Fruit fly (Drosophila melanogaster): ENCODE results near the gene Ir94f.

DNA sequence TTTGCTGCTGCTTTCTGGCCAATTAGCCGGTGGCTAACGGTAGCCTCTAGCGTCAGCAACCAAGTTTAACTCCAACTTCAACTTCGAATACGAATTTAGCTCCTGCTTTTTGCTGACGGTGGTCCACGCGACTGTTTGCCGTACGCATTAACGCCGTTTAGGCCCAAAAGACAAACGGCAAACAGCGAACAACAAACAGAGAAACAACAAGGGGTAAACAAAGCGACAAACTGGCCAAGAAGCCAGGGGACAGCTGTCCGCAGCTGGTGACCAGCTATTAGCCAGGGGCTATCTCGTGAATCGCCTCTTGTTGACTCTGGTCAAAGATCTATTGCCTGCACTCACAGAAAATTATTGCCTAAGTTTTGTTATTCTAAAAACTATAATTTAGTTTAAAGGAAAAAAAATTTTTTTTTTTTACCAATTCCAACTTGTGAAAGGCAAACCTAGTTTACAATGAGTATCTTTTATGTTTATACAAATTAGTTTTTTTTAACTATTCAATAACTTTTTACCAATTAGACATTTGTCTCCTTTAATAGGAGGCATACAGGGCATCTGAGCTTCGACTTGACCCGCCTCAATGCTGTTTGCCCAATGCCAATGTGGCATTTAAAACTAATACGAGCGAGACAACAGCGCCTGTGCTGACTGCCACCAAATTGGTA lies 36.3 kb upstream of the Ir94f start:
- no peak for TF ChIP-seq CG5204 (GFP tag; optimal IDR thresholded peaks at IDR 0.05)
- no peak for TF ChIP-seq CG7045 (GFP tag; optimal IDR thresholded peaks at IDR 0.05)
- no peak for TF ChIP-seq Hr96 (GFP tag; optimal IDR thresholded peaks at IDR 0.05)
- no peak for TF ChIP-seq toe (GFP tag; optimal IDR thresholded peaks at IDR 0.05)
- TF ChIP-seq pad (GFP tag; optimal IDR thresholded peaks at IDR 0.05) = no peak
- no peak for TF ChIP-seq CG1620 (GFP tag; optimal IDR thresholded peaks at IDR 0.05)
- TF ChIP-seq Clk (GFP tag; optimal IDR thresholded peaks at IDR 0.05) = no peak
